Worm (Caenorhabditis elegans) whole organism, young adult: ENCODE data around the gene Y43F8C.13.

Source experiments
- ZK185.1 ChIP-seq: sonication (generic microtip); optimal IDR thresholded peaks from 2 replicates; lab custom pipeline; 2016; ENCODE audit warnings: mild to moderate bottlenecking, missing genetic modification characterization, missing compliant biosample characterization; ENCODE audit not compliant: poor library complexity, severe bottlenecking
- ama-1 ChIP-seq, 3 experiments: fragments of 150-350 bp in 1 of 3; sonication (generic microtip) in 2 of 3; optimal IDR thresholded peaks; 2 replicates each; lab custom pipeline; 2014 to 2018; ENCODE audit warnings: missing biosample characterization in 2 of 3, missing genetic modification characterization in 2 of 3, missing genetic modification reagents in 2 of 3
- atf-7 ChIP-seq: sonication (generic microtip); optimal IDR thresholded peaks from 2 replicates; lab custom pipeline; 2017; ENCODE audit warnings: mild to moderate bottlenecking, missing genetic modification characterization, missing compliant biosample characterization
- ets-4 ChIP-seq: fragments of 200-800 bp; sonication (Bioruptor generic); optimal IDR thresholded peaks from 2 replicates; lab custom pipeline; 2018; ENCODE audit warnings: mild to moderate bottlenecking, missing genetic modification characterization, missing compliant biosample characterization
- hrde-1 ChIP-seq: sonication (generic microtip); optimal IDR thresholded peaks from 2 replicates; lab custom pipeline; 2016; ENCODE audit warnings: missing genetic modification characterization, mild to moderate bottlenecking, missing compliant biosample characterization, moderate library complexity, missing genotype, missing genetic modification reagents, borderline replicate concordance
- madf-10 ChIP-seq: sonication (generic microtip); optimal IDR thresholded peaks from 2 replicates; lab custom pipeline; 2016; ENCODE audit warnings: mild to moderate bottlenecking, missing genetic modification characterization, missing compliant biosample characterization
- pha-4 ChIP-seq: fragments of 150-350 bp; sonication (generic microtip); optimal IDR thresholded peaks from 2 replicates; lab custom pipeline; 2014; ENCODE audit warnings: missing biosample characterization, missing genetic modification reagents, missing genetic modification characterization
- snpc-4 ChIP-seq, 5 experiments: fragments of 150-350 bp in 1 of 5; sonication (generic microtip) in 4 of 5; optimal IDR thresholded peaks; 2 replicates each; lab custom pipeline; 2014 to 2018; ENCODE audit warnings: missing genetic modification characterization in 5 of 5, missing biosample characterization in 3 of 5, antibody characterized with exemption in 2 of 5, mild to moderate bottlenecking in 2 of 5, missing compliant biosample characterization in 2 of 5, missing genotype in 2 of 5, moderate library complexity in 2 of 5, missing genetic modification reagents in 1 of 5
- zfh-2 ChIP-seq: fragments of 200-800 bp; sonication (Bioruptor generic); conservative IDR thresholded peaks from 2 replicates; pipeline ENCODE4 v1.3.6; 2022; ENCODE audit warnings: missing genetic modification reagents, missing genetic modification characterization, missing compliant biosample characterization

- TF ChIP-seq madf-10 (tag; lab: Kevin White, UChicago), result no peak
- TF ChIP-seq atf-7 (tag; lab: Kevin White, UChicago), result no peak
- TF ChIP-seq hrde-1 (tag; lab: Kevin White, UChicago), result no peak
- TF ChIP-seq zfh-2, result no peak
- TF ChIP-seq pha-4 (tag; lab: Kevin White, UChicago), result no peak
- TF ChIP-seq ZK185.1 (tag; lab: Kevin White, UChicago), result no peak
- TF ChIP-seq snpc-4 (GFP tag; optimal IDR thresholded peaks at IDR 0.05; lab: Kevin White, UChicago), result no peak
- TF ChIP-seq snpc-4 (tag; optimal IDR thresholded peaks at IDR 0.05; lab: Kevin White, UChicago), result no peak
- no peak for TF ChIP-seq ets-4 (GFP tag; lab: Kevin White, UChicago)
- no peak for TF ChIP-seq ama-1 (optimal IDR thresholded peaks at IDR 0.05; lab: Kevin White, UChicago)
- no peak for TF ChIP-seq ama-1 (GFP tag; optimal IDR thresholded peaks at IDR 0.05; lab: Kevin White, UChicago)
Observed at ce11 chrV:19670866-19671265, 26.3 kb downstream of the Y43F8C.13 start.
